Worm (Caenorhabditis elegans) whole organism, L1 larva: Measurements from ENCODE around the gene mfn-1.
A peak's percentile ranks its signal among the peaks of the same experiment; 100 is the strongest.

ENCODE experiments used
- C04F5.9 ChIP-seq: sonication (generic microtip); optimal IDR thresholded peaks from 2 replicates; lab custom pipeline; 2016; ENCODE audit warnings: missing genetic modification characterization, missing compliant biosample characterization
- C16A3.4 ChIP-seq: fragments of 150-350 bp; optimal IDR thresholded peaks from 2 replicates; lab custom pipeline; 2014; ENCODE audit warnings: missing biosample characterization, missing genetic modification characterization
- Y116A8C.19 ChIP-seq: sonication (generic microtip); optimal IDR thresholded peaks from 2 replicates; lab custom pipeline; 2016; ENCODE audit warnings: missing compliant biosample characterization, missing genetic modification characterization, borderline replicate concordance
- aha-1 ChIP-seq: fragments of 150-350 bp; optimal IDR thresholded peaks from 2 replicates; lab custom pipeline; 2014; ENCODE audit warnings: missing biosample characterization, missing genetic modification characterization
- alr-1 ChIP-seq: fragments of 200-800 bp; sonication (Bioruptor generic); optimal IDR thresholded peaks from 2 replicates; lab custom pipeline; 2018; ENCODE audit warnings: borderline replicate concordance, mild to moderate bottlenecking, missing genetic modification characterization, missing compliant biosample characterization
- blmp-1 ChIP-seq: fragments of 150-350 bp; optimal IDR thresholded peaks from 2 replicates; lab custom pipeline; 2014; ENCODE audit warnings: missing biosample characterization, missing genetic modification characterization
- ceh-63 ChIP-seq: fragments of 200-800 bp; sonication (Bioruptor generic); optimal IDR thresholded peaks from 2 replicates; lab custom pipeline; 2018; ENCODE audit warnings: mild to moderate bottlenecking, missing genetic modification characterization, missing compliant biosample characterization
- ceh-8 ChIP-seq: fragments of 200-800 bp; sonication (Bioruptor generic); optimal IDR thresholded peaks from 2 replicates; lab custom pipeline; 2018; ENCODE audit warnings: mild to moderate bottlenecking, missing genetic modification characterization, moderate library complexity, missing compliant biosample characterization
- ceh-82 ChIP-seq, 3 experiments: fragments of 150-350 bp in 1 of 3; sonication (generic microtip) in 2 of 3; optimal IDR thresholded peaks; 2 replicates each; lab custom pipeline; 2014 to 2017; ENCODE audit warnings: missing biosample characterization in 3 of 3, missing genetic modification characterization in 3 of 3
- ceh-90 ChIP-seq: sonication (generic microtip); optimal IDR thresholded peaks from 2 replicates; lab custom pipeline; 2016; ENCODE audit warnings: missing genetic modification characterization, missing compliant biosample characterization
- efl-1 ChIP-seq, 4 experiments: fragments of 150-350 bp; optimal IDR thresholded peaks in 3 of 4; peaks in 1 of 4; 1 replicate in 1 of 4; 2 replicates in 3 of 4; lab custom pipeline; 2014; ENCODE audit warnings: missing biosample characterization in 2 of 4, missing genetic modification characterization in 2 of 4, missing genetic modification reagents in 2 of 4
- efl-3 ChIP-seq: fragments of 200-800 bp; sonication (Bioruptor generic); optimal IDR thresholded peaks from 2 replicates; lab custom pipeline; 2018; ENCODE audit warnings: mild to moderate bottlenecking, missing genetic modification characterization, missing compliant biosample characterization
- elt-2 ChIP-seq: sonication (generic microtip); optimal IDR thresholded peaks from 2 replicates; lab custom pipeline; 2016; ENCODE audit warnings: missing genetic modification characterization, mild to moderate bottlenecking, inconsistent platforms, missing compliant biosample characterization, missing genetic modification reagents
- elt-3 ChIP-seq, 6 experiments: fragments of 150-350 bp in 1 of 6; sonication (generic microtip); optimal IDR thresholded peaks; 2 replicates each; lab custom pipeline; 2017 to 2018; ENCODE audit warnings: missing biosample characterization in 6 of 6, missing genetic modification characterization in 6 of 6, inconsistent platforms in 1 of 6
- ets-5 ChIP-seq: fragments of 200-800 bp; sonication (Bioruptor generic); IDR thresholded peaks from 2 replicates; pipeline ENCODE4 v1.3.6; 2022; ENCODE audit warnings: missing genetic modification characterization, missing compliant biosample characterization
- fkh-4 ChIP-seq: sonication (generic microtip); optimal IDR thresholded peaks from 2 replicates; lab custom pipeline; 2016; ENCODE audit warnings: missing compliant biosample characterization, missing genetic modification characterization, borderline replicate concordance
- grh-1 ChIP-seq: fragments of 200-800 bp; sonication (Bioruptor generic); IDR thresholded peaks from 2 replicates; pipeline ENCODE4 v1.3.6; 2022; ENCODE audit warnings: missing genetic modification reagents, missing genetic modification characterization, missing compliant biosample characterization
- hlh-17 ChIP-seq: fragments of 200-800 bp; sonication (Bioruptor generic); optimal IDR thresholded peaks from 2 replicates; lab custom pipeline; 2018; ENCODE audit warnings: missing genetic modification characterization, mild to moderate bottlenecking, missing compliant biosample characterization, moderate library complexity, borderline replicate concordance
- hpl-2 ChIP-seq: fragments of 150-350 bp; optimal IDR thresholded peaks from 2 replicates; lab custom pipeline; 2014; ENCODE audit warnings: missing biosample characterization, missing genetic modification reagents, missing genetic modification characterization
- irx-1 ChIP-seq: sonication (generic microtip); optimal IDR thresholded peaks from 2 replicates; lab custom pipeline; 2016; ENCODE audit warnings: missing genetic modification characterization, missing compliant biosample characterization
- isw-1 ChIP-seq: fragments of 200-800 bp; sonication (Bioruptor generic); IDR thresholded peaks from 2 replicates; pipeline ENCODE4 v1.3.6; 2022; ENCODE audit warnings: missing genetic modification characterization, missing compliant biosample characterization
- jun-1 ChIP-seq: fragments of 150-350 bp; optimal IDR thresholded peaks from 2 replicates; lab custom pipeline; 2014; ENCODE audit warnings: missing biosample characterization, missing genetic modification reagents, missing genetic modification characterization
- lin-13 ChIP-seq: fragments of 150-350 bp; optimal IDR thresholded peaks from 2 replicates; lab custom pipeline; 2014; ENCODE audit warnings: missing biosample characterization, missing genetic modification reagents, missing genetic modification characterization
- lin-15B ChIP-seq: fragments of 150-350 bp; sonication (generic microtip); optimal IDR thresholded peaks from 3 replicates; lab custom pipeline; 2014; ENCODE audit warnings: missing biosample characterization, missing genetic modification characterization
- lin-39 ChIP-seq: fragments of 150-350 bp; optimal IDR thresholded peaks from 2 replicates; lab custom pipeline; 2014; ENCODE audit warnings: missing biosample characterization, missing genetic modification reagents, missing genetic modification characterization
- lir-3 ChIP-seq: sonication (generic microtip); optimal IDR thresholded peaks from 2 replicates; lab custom pipeline; 2016; ENCODE audit warnings: mild to moderate bottlenecking, missing genetic modification characterization, moderate library complexity, missing compliant biosample characterization; ENCODE audit not compliant: poor library complexity
- lsy-2 ChIP-seq, 2 experiments: fragments of 150-350 bp; optimal IDR thresholded peaks; 2 replicates each; lab custom pipeline; 2014; ENCODE audit warnings: missing biosample characterization in 2 of 2, missing genetic modification characterization in 2 of 2
- mdl-1 ChIP-seq, 2 experiments: fragments of 150-350 bp; optimal IDR thresholded peaks; 2 replicates each; lab custom pipeline; 2014 to 2017; ENCODE audit warnings: missing biosample characterization in 2 of 2, missing genetic modification characterization in 2 of 2, inconsistent platforms in 1 of 2
- mep-1 ChIP-seq: fragments of 150-350 bp; optimal IDR thresholded peaks from 2 replicates; lab custom pipeline; 2014; ENCODE audit warnings: missing biosample characterization, missing genetic modification characterization
- nhr-11 ChIP-seq: fragments of 150-350 bp; optimal IDR thresholded peaks from 2 replicates; lab custom pipeline; 2014; ENCODE audit warnings: missing biosample characterization, missing genetic modification characterization
- nhr-19 ChIP-seq: fragments of 200-800 bp; sonication (Bioruptor generic); conservative IDR thresholded peaks from 2 replicates; pipeline ENCODE4 v1.3.6; 2022; ENCODE audit warnings: missing genetic modification characterization, missing compliant biosample characterization
- nhr-20 ChIP-seq: sonication (generic microtip); optimal IDR thresholded peaks from 2 replicates; lab custom pipeline; 2016; ENCODE audit warnings: mild to moderate bottlenecking, missing genetic modification characterization, missing compliant biosample characterization
- nhr-28 ChIP-seq: fragments of 150-350 bp; optimal IDR thresholded peaks from 2 replicates; lab custom pipeline; 2014; ENCODE audit warnings: missing biosample characterization, missing genetic modification characterization
- nhr-47 ChIP-seq: sonication (generic microtip); optimal IDR thresholded peaks from 2 replicates; lab custom pipeline; 2016; ENCODE audit warnings: mild to moderate bottlenecking, missing genetic modification characterization, moderate library complexity, missing compliant biosample characterization
- nhr-76 ChIP-seq: sonication (generic microtip); optimal IDR thresholded peaks from 2 replicates; lab custom pipeline; 2017; ENCODE audit warnings: missing biosample characterization, missing genetic modification characterization
- nhr-84 ChIP-seq: sonication (generic microtip); optimal IDR thresholded peaks from 2 replicates; lab custom pipeline; 2017; ENCODE audit warnings: missing biosample characterization, missing genetic modification characterization
- nhr-90 ChIP-seq: sonication (generic microtip); optimal IDR thresholded peaks from 2 replicates; lab custom pipeline; 2016; ENCODE audit warnings: mild to moderate bottlenecking, missing genetic modification characterization, missing compliant biosample characterization; ENCODE audit not compliant: poor library complexity
- pag-3 ChIP-seq: sonication (generic microtip); optimal IDR thresholded peaks from 2 replicates; lab custom pipeline; 2017; ENCODE audit warnings: missing genetic modification characterization, mild to moderate bottlenecking, missing compliant biosample characterization, antibody characterized with exemption, borderline replicate concordance; ENCODE audit not compliant: insufficient read depth
- skn-1 ChIP-seq: fragments of 150-350 bp; optimal IDR thresholded peaks from 2 replicates; lab custom pipeline; 2014; ENCODE audit warnings: missing biosample characterization, missing genetic modification characterization
- snu-23 ChIP-seq: sonication (generic microtip); optimal IDR thresholded peaks from 2 replicates; lab custom pipeline; 2016; ENCODE audit warnings: missing genetic modification characterization, missing compliant biosample characterization
- sox-4 ChIP-seq: sonication (generic microtip); optimal IDR thresholded peaks from 2 replicates; lab custom pipeline; 2016; ENCODE audit warnings: missing genetic modification characterization, missing compliant biosample characterization
- sptf-1 ChIP-seq: fragments of 150-350 bp; optimal IDR thresholded peaks from 2 replicates; lab custom pipeline; 2014; ENCODE audit warnings: missing biosample characterization, missing genetic modification characterization
- sup-37 ChIP-seq: fragments of 200-800 bp; sonication (Bioruptor generic); optimal IDR thresholded peaks from 2 replicates; lab custom pipeline; 2018; ENCODE audit warnings: mild to moderate bottlenecking, missing genetic modification characterization, missing compliant biosample characterization
- swsn-7 ChIP-seq: sonication (generic microtip); optimal IDR thresholded peaks from 2 replicates; lab custom pipeline; 2016; ENCODE audit warnings: missing genetic modification characterization, missing compliant biosample characterization
- tlp-1 ChIP-seq: fragments of 150-350 bp; optimal IDR thresholded peaks from 2 replicates; lab custom pipeline; 2014; ENCODE audit warnings: missing biosample characterization, missing genetic modification characterization
- unc-130 ChIP-seq: fragments of 150-350 bp; optimal IDR thresholded peaks from 2 replicates; lab custom pipeline; 2017; ENCODE audit warnings: missing biosample characterization, missing genetic modification characterization, inconsistent platforms
- unc-30 ChIP-seq: sonication (generic microtip); optimal IDR thresholded peaks from 2 replicates; lab custom pipeline; 2017; ENCODE audit warnings: missing biosample characterization, missing genetic modification characterization
- unc-86 ChIP-seq: sonication (generic microtip); optimal IDR thresholded peaks from 2 replicates; lab custom pipeline; 2016; ENCODE audit warnings: missing genetic modification characterization, missing compliant biosample characterization
- unc-98 ChIP-seq: fragments of 200-800 bp; sonication (Bioruptor generic); IDR thresholded peaks from 2 replicates; pipeline ENCODE4 v1.3.6; 2022; ENCODE audit warnings: missing genetic modification characterization, missing compliant biosample characterization
- vab-15 ChIP-seq: sonication (generic microtip); optimal IDR thresholded peaks from 2 replicates; lab custom pipeline; 2017; ENCODE audit warnings: missing genotype, mild to moderate bottlenecking, missing genetic modification characterization, missing compliant biosample characterization
- zag-1 ChIP-seq: fragments of 150-350 bp; optimal IDR thresholded peaks from 2 replicates; lab custom pipeline; 2014; ENCODE audit warnings: missing biosample characterization, missing genetic modification characterization
- ztf-11 ChIP-seq, 2 experiments: sonication (generic microtip); optimal IDR thresholded peaks; 2 replicates each; lab custom pipeline; 2016 to 2017; ENCODE audit warnings: missing genetic modification characterization in 2 of 2, missing biosample characterization in 1 of 2, missing compliant biosample characterization in 1 of 2

mfn-1 gene

ce11 chrII:11472542-11472941, 726 bp upstream of the mfn-1 start (continued):
- TF ChIP-seq Y116A8C.19 (tag; lab: Kevin White, UChicago) (no peak), grh-1 (GFP tag; lab: Robert Waterston, UW) (no peak), tlp-1 (tag; lab: Kevin White, UChicago) (no peak), lin-39 (tag; lab: Kevin White, UChicago) (no peak), ceh-90 (no peak), vab-15 (no peak), lin-15B (tag; lab: Kevin White, UChicago) (no peak), alr-1 (tag; lab: Kevin White, UChicago) (no peak), pag-3 (tag; lab: Kevin White, UChicago) (no peak), unc-98 (no peak), mdl-1 (tag; optimal IDR thresholded peaks at IDR 0.05; lab: Kevin White, UChicago) (peak in 1 of 2 experiments; percentile 71), fkh-4 (tag; lab: Kevin White, UChicago) (no peak), swsn-7 (tag; lab: Kevin White, UChicago) (no peak), ceh-8 (no peak), sptf-1 (tag; lab: Kevin White, UChicago) (no peak), sup-37 (GFP tag; lab: Kevin White, UChicago) (no peak), nhr-11 (tag; lab: Kevin White, UChicago) (no peak), efl-3 (GFP tag; lab: Kevin White, UChicago) (no peak), jun-1 (tag; lab: Kevin White, UChicago) (no peak), skn-1 (tag; lab: Kevin White, UChicago) (no peak), lin-13 (GFP tag; lab: Kevin White, UChicago) (no peak), nhr-76 (tag; lab: Kevin White, UChicago) (no peak), mep-1 (tag; lab: Kevin White, UChicago) (no peak), irx-1 (tag; lab: Kevin White, UChicago) (no peak), nhr-47 (tag; lab: Kevin White, UChicago) (no peak), aha-1 (tag; lab: Kevin White, UChicago) (no peak), hpl-2 (no peak), ceh-82 (tag; optimal IDR thresholded peaks at IDR 0.05; lab: Kevin White, UChicago) (no peak), ztf-11 (tag; optimal IDR thresholded peaks at IDR 0.05; lab: Kevin White, UChicago) (no peak), nhr-28 (tag; lab: Kevin White, UChicago) (no peak), C04F5.9 (tag; lab: Kevin White, UChicago) (no peak), elt-2 (tag; lab: Kevin White, UChicago) (no peak), unc-86 (tag; lab: Kevin White, UChicago) (no peak), nhr-90 (tag; lab: Kevin White, UChicago) (peak; percentile 13), lir-3 (tag; lab: Kevin White, UChicago) (no peak), hlh-17 (no peak), ceh-63 (no peak), isw-1 (GFP tag; lab: Robert Waterston, UW) (no peak), nhr-84 (tag; lab: Kevin White, UChicago) (no peak), efl-1 (optimal IDR thresholded peaks at IDR 0.05; lab: Kevin White, UChicago) (no peak), efl-1 (GFP tag; optimal IDR thresholded peaks at IDR 0.05 in 1 of 2; lab: Kevin White, UChicago) (no peak)
- TF ChIP-seq, all 84 proteins: peak for 13

- TF ChIP-seq sox-4 (tag; lab: Kevin White, UChicago), result no peak
- TF ChIP-seq nhr-11 (tag; lab: Kevin White, UChicago), result no peak
- TF ChIP-seq blmp-1 (tag; lab: Kevin White, UChicago), result peak; percentile 82
- no peak for TF ChIP-seq unc-86 (tag; lab: Kevin White, UChicago)
- TF ChIP-seq elt-3 (tag; optimal IDR thresholded peaks at IDR 0.05; lab: Kevin White, UChicago), result peak in 1 of 6 experiments; percentile 1
- no peak for TF ChIP-seq unc-130 (tag; lab: Kevin White, UChicago)
- TF ChIP-seq unc-30 (tag; lab: Kevin White, UChicago), result no peak
- no peak for TF ChIP-seq ets-5
- no peak for TF ChIP-seq zag-1
- TF ChIP-seq nhr-20 (tag; lab: Kevin White, UChicago), result no peak
- TF ChIP-seq hpl-2, result no peak
- TF ChIP-seq C16A3.4 (tag; lab: Kevin White, UChicago), result no peak
- TF ChIP-seq ceh-8, result no peak
- TF ChIP-seq ztf-11 (tag; optimal IDR thresholded peaks at IDR 0.05; lab: Kevin White, UChicago), result no peak
- peak; percentile 30; the same call in 1 of the 2 replicates for TF ChIP-seq nhr-19
- TF ChIP-seq grh-1 (GFP tag; lab: Robert Waterston, UW), result no peak
- TF ChIP-seq lsy-2 (tag; optimal IDR thresholded peaks at IDR 0.05; lab: Kevin White, UChicago), result no peak
- TF ChIP-seq snu-23 (GFP tag; lab: Kevin White, UChicago), result peak; percentile 28
Measured at ce11 chrII:11469574-11470108, 2.2 kb downstream of the mfn-1 start, which contains the start of gene cisd-1. Gene cisd-1 (minus strand): TSS chrII:11469624.
